Fruit fly (Drosophila melanogaster) ovary, adult (tissue): Measurements from ENCODE around the gene CG3618.
A peak's percentile ranks its signal among the peaks of the same experiment; 100 is the strongest.

Experiments
- CG17801 ChIP-seq: fragments of 200-800 bp; optimal IDR thresholded peaks from 2 replicates; lab custom pipeline; 2019; ENCODE audit warnings: missing biosample characterization, mild to moderate bottlenecking, missing genetic modification characterization, moderate library complexity; ENCODE audit not compliant: partially characterized antibody

Gene CG3618

dm6 chr3L:20815666-20816375 lies at the start of gene CG3618, which contains the start of gene Pka-R1:
Gene CG3618, minus strand, starts transcription at chr3L:20816075.
Gene Pka-R1, plus strand, starts transcription at chr3L:20816118.
- peak; percentile 67 for TF ChIP-seq CG17801 (GFP tag; lab: Kevin White, UChicago)

- TF ChIP-seq CG17801 (GFP tag; lab: Kevin White, UChicago): no peak
These were observed 41.7 kb upstream of the CG3618 start for dm6 chr3L:20857609-20858008.

- no peak for TF ChIP-seq CG17801 (GFP tag; lab: Kevin White, UChicago)
These were observed 32.7 kb upstream of the CG3618 start for dm6 chr3L:20848572-20848971.

- no peak for TF ChIP-seq CG17801 (GFP tag; lab: Kevin White, UChicago)
These were observed 25.7 kb upstream of the CG3618 start, which contains the start of the genes CSN3 and CG11456 for dm6 chr3L:20841465-20842109. Gene CSN3, minus strand, starts transcription at chr3L:20841576. Gene CG11456, plus strand, starts transcription at chr3L:20841987.

dm6 chr3L:20837831-20838301 lies 22.0 kb upstream of the CG3618 start:
- TF ChIP-seq CG17801 (GFP tag; lab: Kevin White, UChicago): no peak

dm6 chr3L:20837040-20837830 lies 21.4 kb upstream of the CG3618 start, which contains the start of gene CG13255:
Gene CG13255, plus strand, starts transcription at chr3L:20837488.
- TF ChIP-seq CG17801 (GFP tag; lab: Kevin White, UChicago): no peak

dm6 chr3L:20835882-20836281 lies 20.0 kb upstream of the CG3618 start, which contains the start of gene CG3288:
Gene CG3288, plus strand, starts transcription at chr3L:20836182.
- no peak for TF ChIP-seq CG17801 (GFP tag; lab: Kevin White, UChicago)

dm6 chr3L:20834150-20834549 lies 18.3 kb upstream of the CG3618 start:
- TF ChIP-seq CG17801 (GFP tag; lab: Kevin White, UChicago): no peak

dm6 chr3L:20830361-20830760 lies 14.5 kb upstream of the CG3618 start:
- TF ChIP-seq CG17801 (GFP tag; lab: Kevin White, UChicago): no peak

- no peak for TF ChIP-seq CG17801 (GFP tag; lab: Kevin White, UChicago)
These were observed 12.1 kb upstream of the CG3618 start for dm6 chr3L:20827962-20828361.

- TF ChIP-seq CG17801 (GFP tag; lab: Kevin White, UChicago): no peak
These were observed 11.4 kb upstream of the CG3618 start for dm6 chr3L:20826950-20827910.

- no peak for TF ChIP-seq CG17801 (GFP tag; lab: Kevin White, UChicago)
These were observed 7.4 kb upstream of the CG3618 start for dm6 chr3L:20823206-20823803.

- TF ChIP-seq CG17801 (GFP tag; lab: Kevin White, UChicago): no peak
These were observed 2.1 kb upstream of the CG3618 start, which contains the start of gene Mst77F for dm6 chr3L:20817927-20818326. Gene Mst77F, minus strand, starts transcription at chr3L:20818027.
